Worm (Caenorhabditis elegans): ENCODE measurements around the gene sdz-35.
A peak's percentile ranks its signal among the peaks of the same experiment; 100 is the strongest.

sdz-35 gene

DNA sequence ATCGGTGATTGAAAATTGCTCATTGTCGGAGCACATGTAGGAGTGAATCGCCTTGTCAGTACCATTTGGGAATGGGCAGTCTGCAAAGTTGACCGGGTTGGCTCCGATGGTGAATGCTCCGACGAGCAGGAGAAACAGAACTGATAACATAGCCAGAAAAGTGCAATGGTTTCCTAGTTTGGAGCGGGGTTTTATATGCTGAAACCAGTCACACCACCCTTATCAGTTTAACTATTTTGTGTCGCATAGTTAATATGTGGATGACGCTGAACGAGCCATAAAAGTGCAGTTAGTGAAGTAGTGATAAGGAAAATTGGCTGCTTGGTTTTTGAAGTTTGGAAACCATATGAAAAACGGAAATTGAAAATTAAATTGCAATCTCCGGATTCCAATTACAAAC lies 37.3 kb upstream of the sdz-35 start, which contains the start of gene C17F4.7:
C17F4.7 (minus strand) TSS at position 180 of the 400 bp plus-strand sequence.
- TF ChIP-seq pax-3 (tag; optimal IDR thresholded peaks at IDR 0.05) (no peak), elt-2 (tag; optimal IDR thresholded peaks at IDR 0.05) (peak; percentile 98), nhr-90 (tag; optimal IDR thresholded peaks at IDR 0.05; ENCODE audit: poor library complexity) (peak; percentile 37), unc-62 (GFP tag; optimal IDR thresholded peaks at IDR 0.05) (no peak), lin-35 (GFP tag; optimal IDR thresholded peaks at IDR 0.05) (peak in 1 of 2 experiments; percentile 34), sup-37 (GFP tag; optimal IDR thresholded peaks at IDR 0.05) (no peak), ama-1 (optimal IDR thresholded peaks at IDR 0.05) (no peak), sox-4 (tag; optimal IDR thresholded peaks at IDR 0.05) (no peak), pqm-1 (tag; optimal IDR thresholded peaks at IDR 0.05) (peak; percentile 62), jun-1 (tag; optimal IDR thresholded peaks at IDR 0.05) (peak; percentile 38), pag-3 (tag; optimal IDR thresholded peaks at IDR 0.05; ENCODE audit: borderline replicate concordance, insufficient read depth) (no peak), tlp-1 (tag; optimal IDR thresholded peaks at IDR 0.05) (peak; percentile 69)

DNA sequence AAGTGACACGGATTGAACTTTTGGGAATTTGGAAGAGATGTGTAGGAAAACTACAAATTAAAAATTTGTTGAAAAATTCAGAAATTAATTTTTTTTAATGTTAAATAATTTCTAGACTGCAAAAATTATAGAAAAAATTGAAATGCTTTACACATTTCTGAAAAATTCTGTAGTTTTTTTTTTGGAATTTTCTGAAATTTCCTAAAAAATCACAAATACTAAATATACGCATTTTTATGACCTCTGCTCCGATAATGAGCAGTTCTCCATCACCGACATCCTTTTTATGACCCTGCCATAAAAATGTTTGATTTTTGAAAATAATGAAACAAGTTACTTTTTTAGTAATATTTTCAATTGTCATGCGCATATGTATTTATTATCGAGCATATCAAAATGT lies 36.2 kb upstream of the sdz-35 start:
- no peak for TF ChIP-seq lin-39 (tag; optimal IDR thresholded peaks at IDR 0.05)
- TF ChIP-seq unc-130 (tag; optimal IDR thresholded peaks at IDR 0.05) = no peak
- TF ChIP-seq nhr-84 (tag; optimal IDR thresholded peaks at IDR 0.05) = no peak
- TF ChIP-seq nhr-19 (GFP tag; conservative IDR thresholded peaks at IDR 0.05) = no peak
- no peak for TF ChIP-seq vab-15 (tag; optimal IDR thresholded peaks at IDR 0.05)
- TF ChIP-seq nhr-28 (tag; optimal IDR thresholded peaks at IDR 0.05) = no peak
- TF ChIP-seq irx-1 (tag; optimal IDR thresholded peaks at IDR 0.05) = no peak
- no peak for TF ChIP-seq lin-13 (GFP tag; optimal IDR thresholded peaks at IDR 0.05)

DNA sequence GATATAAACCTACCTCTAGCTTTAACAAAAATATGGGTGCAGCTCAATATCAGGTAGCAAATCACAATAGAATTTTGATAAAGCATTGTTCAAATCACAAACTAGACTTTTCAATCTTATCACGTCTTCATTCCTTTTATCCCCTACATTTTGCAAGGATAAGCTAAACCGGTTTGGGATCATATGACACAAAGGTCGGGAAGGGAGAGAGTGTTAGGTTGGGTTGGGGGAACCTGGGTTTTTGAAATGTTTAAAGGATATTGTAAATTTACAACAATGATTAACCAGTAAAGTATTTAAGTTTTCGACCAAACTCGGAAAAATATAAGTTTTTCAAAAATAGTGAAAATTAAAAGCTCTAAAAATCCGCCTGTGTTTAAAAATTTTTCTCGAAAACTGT lies 35.5 kb upstream of the sdz-35 start, which contains the start of gene C17F4.12:
C17F4.12 (minus strand) TSS at position 101 of the 400 bp plus-strand sequence.
- TF ChIP-seq ztf-4 (tag; optimal IDR thresholded peaks at IDR 0.05) = no peak
- no peak for TF ChIP-seq ztf-11 (tag; optimal IDR thresholded peaks at IDR 0.05)
- no peak for TF ChIP-seq pqm-1 (tag; optimal IDR thresholded peaks at IDR 0.05)
- no peak for TF ChIP-seq alr-1 (tag; optimal IDR thresholded peaks at IDR 0.05; ENCODE audit: borderline replicate concordance)
- no peak for TF ChIP-seq nhr-77 (tag; optimal IDR thresholded peaks at IDR 0.05)
- no peak for TF ChIP-seq snpc-4 (tag; optimal IDR thresholded peaks at IDR 0.05)
- no peak for TF ChIP-seq mep-1 (tag; optimal IDR thresholded peaks at IDR 0.05)
- TF ChIP-seq egl-27 (tag; optimal IDR thresholded peaks at IDR 0.05) = no peak
- TF ChIP-seq egl-13 (tag; optimal IDR thresholded peaks at IDR 0.05) = no peak
- TF ChIP-seq pax-3 (tag; optimal IDR thresholded peaks at IDR 0.05) = no peak
- no peak for TF ChIP-seq unc-130 (tag; optimal IDR thresholded peaks at IDR 0.05)
- TF ChIP-seq fos-1 (tag; optimal IDR thresholded peaks at IDR 0.05) = no peak
- TF ChIP-seq elt-3 (tag; optimal IDR thresholded peaks at IDR 0.05) = peak in 1 of 6 experiments; percentile 9
- no peak for TF ChIP-seq dsc-1 (tag; optimal IDR thresholded peaks at IDR 0.05)
- TF ChIP-seq ets-5 (GFP tag; IDR thresholded peaks at IDR 0.05) = no peak
- peak; percentile 85 for TF ChIP-seq blmp-1 (tag; optimal IDR thresholded peaks at IDR 0.05)
- no peak for TF ChIP-seq sox-4 (tag; optimal IDR thresholded peaks at IDR 0.05)

DNA sequence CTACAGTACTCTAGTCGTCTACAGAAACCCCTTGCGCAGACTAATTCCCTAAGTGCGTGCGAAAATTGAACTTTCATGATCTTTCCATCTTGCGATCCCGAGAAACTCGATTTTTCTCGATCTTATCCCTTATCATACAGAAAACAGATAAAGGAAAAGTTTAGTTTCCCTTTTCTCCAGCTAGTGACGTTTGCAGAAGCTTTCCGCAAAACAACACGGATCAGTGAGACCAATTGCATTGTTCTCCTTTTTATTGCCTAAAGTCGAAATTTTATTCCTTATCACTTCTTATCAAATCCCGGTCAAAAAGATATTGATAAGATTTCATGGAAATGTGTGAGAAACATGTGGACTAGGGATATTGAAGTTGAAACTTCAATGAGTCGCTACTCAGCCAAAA lies 33.3 kb upstream of the sdz-35 start:
- TF ChIP-seq blmp-1 (tag; optimal IDR thresholded peaks at IDR 0.05) (peak; percentile 99), zip-4 (GFP tag; optimal IDR thresholded peaks at IDR 0.05) (no peak), C16A3.4 (tag; optimal IDR thresholded peaks at IDR 0.05) (no peak), elt-3 (tag; optimal IDR thresholded peaks at IDR 0.05) (peak in 2 of 6 experiments; percentile 50 to 77), aly-2 (tag; optimal IDR thresholded peaks at IDR 0.05) (no peak)

DNA sequence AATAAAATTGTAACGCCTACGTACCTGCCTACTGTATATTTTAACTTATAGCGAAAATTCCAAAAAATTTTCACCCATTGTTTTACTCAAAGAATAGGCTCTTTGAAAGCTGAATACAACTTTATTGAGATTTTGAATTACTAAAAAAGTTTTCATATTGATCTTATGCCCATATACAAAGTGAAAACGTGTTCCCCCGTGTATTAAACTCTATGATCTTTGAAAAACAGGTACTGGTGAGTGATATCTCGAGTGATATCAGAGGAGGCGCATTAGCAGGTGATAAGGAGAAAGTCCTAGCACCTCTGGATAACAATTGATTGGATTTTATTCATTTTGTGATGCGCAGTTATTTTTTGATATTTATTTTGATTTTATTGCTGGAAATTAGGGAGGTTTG lies 31.6 kb upstream of the sdz-35 start, which contains the start of gene C17F4.3:
C17F4.3 (plus strand) TSS at position 301 of the 400 bp plus-strand sequence.
- TF ChIP-seq hpl-2 (GFP tag; optimal IDR thresholded peaks at IDR 0.05) = no peak
- no peak for TF ChIP-seq ceh-90 (tag; optimal IDR thresholded peaks at IDR 0.05)
- no peak for TF ChIP-seq ztf-4 (tag; optimal IDR thresholded peaks at IDR 0.05)
- no peak for TF ChIP-seq zip-4 (GFP tag; optimal IDR thresholded peaks at IDR 0.05)
- TF ChIP-seq ama-1 (optimal IDR thresholded peaks at IDR 0.05) = no peak
- no peak for TF ChIP-seq pag-3 (tag; optimal IDR thresholded peaks at IDR 0.05; ENCODE audit: borderline replicate concordance, insufficient read depth)
- TF ChIP-seq blmp-1 (tag; optimal IDR thresholded peaks at IDR 0.05) = peak; percentile 87

All from whole organism, L1 larva.